Fruit fly (Drosophila melanogaster): ENCODE data around the gene CG11722.

CG11722 gene

DNA sequence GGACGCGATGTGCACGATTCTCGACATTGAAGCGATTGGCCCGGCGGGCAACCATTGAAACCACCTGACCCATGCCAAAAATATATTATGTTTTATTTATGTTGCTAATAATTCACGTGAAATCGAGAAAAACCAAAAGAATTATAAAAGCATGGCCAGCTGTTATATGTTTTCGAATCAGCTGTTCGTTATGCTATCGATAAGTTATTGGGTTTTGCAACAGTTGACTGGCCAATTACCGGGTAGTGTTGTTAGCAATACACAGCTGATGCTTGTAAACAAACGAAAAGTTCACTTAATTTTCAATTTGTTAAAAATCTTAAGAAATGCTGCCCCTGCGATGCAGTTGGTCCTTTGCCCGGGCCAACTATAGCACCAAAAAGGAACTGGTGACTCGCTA, at the start of gene CG11722, which contains the start of gene mtTFB2:
CG11722 (minus strand) TSS at position 200 of the 400 bp plus-strand sequence.
mtTFB2 (plus strand) TSS at position 232 of the 400 bp plus-strand sequence.
- TF ChIP-seq Sin3A (optimal IDR thresholded peaks at IDR 0.05) (no peak), ttk (optimal IDR thresholded peaks at IDR 0.05) (no peak), Myc (optimal IDR thresholded peaks at IDR 0.05) (no peak), insv (optimal IDR thresholded peaks at IDR 0.05) (no peak), psq (optimal IDR thresholded peaks at IDR 0.05) (no peak), h (optimal IDR thresholded peaks at IDR 0.05) (no peak)

DNA sequence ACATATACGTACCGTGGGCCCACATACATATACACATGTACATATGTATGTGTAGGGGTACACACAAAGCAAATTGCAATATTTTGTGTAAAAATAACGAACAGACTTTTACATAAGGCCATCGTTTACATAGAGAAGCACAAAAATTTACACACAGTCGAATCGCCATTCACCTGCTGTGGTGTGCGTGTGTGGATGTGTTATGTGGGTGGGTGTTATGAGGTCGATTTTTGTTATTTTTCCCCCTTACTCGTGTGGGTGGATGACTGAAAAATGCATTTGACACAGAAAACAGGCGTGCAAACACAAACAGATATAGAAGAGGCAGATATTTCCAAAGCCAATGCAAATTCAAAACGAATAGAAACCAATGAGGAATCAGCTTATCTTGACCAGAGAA, 49.7 kb upstream of the CG11722 start:
- TF ChIP-seq ttk (optimal IDR thresholded peaks at IDR 0.05) (no peak), h (optimal IDR thresholded peaks at IDR 0.05) (no peak), insv (optimal IDR thresholded peaks at IDR 0.05) (no peak), Sin3A (optimal IDR thresholded peaks at IDR 0.05) (no peak), psq (optimal IDR thresholded peaks at IDR 0.05) (no peak), Myc (optimal IDR thresholded peaks at IDR 0.05) (no peak)

DNA sequence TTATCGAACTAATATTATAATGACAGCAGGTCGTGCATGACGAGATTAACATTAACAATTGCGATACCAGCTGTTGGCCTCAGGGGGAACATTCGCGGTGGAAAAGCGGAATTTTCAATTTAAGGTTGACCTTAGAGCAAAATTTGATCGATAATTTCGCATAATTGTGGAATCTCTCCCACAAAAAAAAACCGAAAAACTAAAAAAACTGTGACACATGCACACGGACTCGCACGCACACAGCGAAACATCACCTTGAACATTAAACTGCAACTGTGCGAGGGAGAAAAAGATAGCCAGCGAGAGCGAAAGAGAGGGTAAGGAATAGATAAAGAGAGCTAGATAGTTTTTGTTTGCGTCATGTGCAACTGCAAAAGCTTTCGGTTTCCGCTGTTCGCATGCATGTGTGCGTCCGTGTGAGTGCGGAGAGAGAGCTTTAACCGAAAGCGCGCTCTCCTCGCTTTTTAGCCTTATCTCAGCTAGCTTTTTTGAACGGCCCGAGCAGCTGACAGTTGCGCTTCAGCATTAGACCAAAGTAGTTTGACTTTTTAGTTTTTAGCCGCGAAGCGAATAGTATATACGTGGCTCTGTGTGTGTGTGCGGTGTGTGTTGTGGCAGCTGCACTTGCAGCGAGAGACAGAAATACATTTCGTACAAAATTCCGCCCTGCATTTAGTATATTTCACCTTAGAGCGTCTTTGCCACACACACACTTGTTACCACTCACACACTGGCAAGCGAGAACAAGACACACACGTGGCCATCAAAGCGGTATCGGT, 48.1 kb upstream of the CG11722 start:
- TF ChIP-seq h (optimal IDR thresholded peaks at IDR 0.05) (no peak), insv (optimal IDR thresholded peaks at IDR 0.05) (no peak), Myc (optimal IDR thresholded peaks at IDR 0.05) (no peak), psq (optimal IDR thresholded peaks at IDR 0.05) (no peak), ttk (optimal IDR thresholded peaks at IDR 0.05) (no peak), Sin3A (optimal IDR thresholded peaks at IDR 0.05) (no peak)

DNA sequence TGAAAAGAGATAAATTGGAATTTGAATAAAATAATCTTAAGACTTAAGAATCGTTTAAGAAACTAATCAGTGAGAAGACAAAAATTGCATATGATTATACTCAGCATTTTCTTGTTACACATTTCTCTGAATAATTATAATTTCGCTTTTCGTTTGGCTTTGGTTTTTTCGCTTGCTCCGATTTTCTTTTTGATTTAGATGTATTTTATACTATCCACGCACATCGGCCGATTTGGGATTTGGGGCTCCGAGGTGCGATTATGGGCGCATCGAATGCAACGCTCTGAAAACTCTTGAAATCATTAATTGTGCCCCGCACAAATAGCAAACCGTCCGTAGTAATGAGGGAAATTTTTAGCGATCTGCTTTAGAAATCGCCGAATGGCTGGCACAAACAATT, 46.2 kb upstream of the CG11722 start:
- TF ChIP-seq insv (optimal IDR thresholded peaks at IDR 0.05): no peak
- no peak for TF ChIP-seq Sin3A (optimal IDR thresholded peaks at IDR 0.05)
- TF ChIP-seq ttk (optimal IDR thresholded peaks at IDR 0.05): no peak
- no peak for TF ChIP-seq Myc (optimal IDR thresholded peaks at IDR 0.05)
- TF ChIP-seq psq (optimal IDR thresholded peaks at IDR 0.05): no peak
- no peak for TF ChIP-seq h (optimal IDR thresholded peaks at IDR 0.05)

DNA sequence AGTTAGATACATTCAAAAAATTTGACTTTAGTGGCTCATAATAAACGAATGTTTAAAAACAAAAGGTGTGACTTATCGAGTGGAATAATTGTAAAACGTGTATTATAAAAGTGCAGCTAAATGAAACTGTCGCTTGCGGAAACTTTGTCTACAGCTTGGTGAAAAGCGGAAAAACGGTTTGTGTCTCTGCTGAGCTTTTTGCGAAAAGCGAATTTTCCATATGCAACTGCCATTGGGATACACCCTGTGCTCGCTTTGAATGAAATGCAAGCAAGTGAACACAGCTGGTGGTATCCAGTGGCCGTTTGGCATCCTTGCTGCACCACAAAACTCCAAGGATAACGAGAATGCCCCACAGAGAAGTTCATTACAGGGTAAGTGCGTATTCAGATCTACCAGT, 45.6 kb upstream of the CG11722 start:
- no peak for TF ChIP-seq h (optimal IDR thresholded peaks at IDR 0.05)
- no peak for TF ChIP-seq Myc (optimal IDR thresholded peaks at IDR 0.05)
- no peak for TF ChIP-seq ttk (optimal IDR thresholded peaks at IDR 0.05)
- no peak for TF ChIP-seq psq (optimal IDR thresholded peaks at IDR 0.05)
- no peak for TF ChIP-seq insv (optimal IDR thresholded peaks at IDR 0.05)
- no peak for TF ChIP-seq Sin3A (optimal IDR thresholded peaks at IDR 0.05)

DNA sequence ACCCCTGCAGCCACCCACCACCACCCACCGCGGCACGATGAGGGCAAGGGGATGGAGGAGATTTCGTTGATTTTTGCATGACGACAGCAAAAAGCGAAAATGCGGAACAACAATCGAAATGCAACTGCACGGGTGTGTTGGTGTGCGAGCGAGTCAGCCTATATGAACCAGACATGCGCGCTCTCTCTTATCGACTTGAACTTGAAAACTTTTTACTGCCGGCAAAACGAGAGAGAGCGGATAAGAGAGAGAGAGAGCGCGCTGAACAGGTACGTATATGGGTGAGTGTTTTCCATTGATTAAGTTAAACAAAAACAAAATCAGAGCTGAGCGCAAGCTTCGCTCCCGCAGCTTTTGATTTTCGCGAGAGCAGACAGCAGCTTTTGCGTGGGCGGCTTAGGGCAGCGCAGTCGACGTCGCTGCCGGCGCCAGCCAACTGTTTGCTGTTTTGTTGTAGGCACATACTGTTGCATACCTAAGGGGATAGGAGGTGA, 43.9 kb upstream of the CG11722 start:
- TF ChIP-seq ttk (optimal IDR thresholded peaks at IDR 0.05) (no peak), Sin3A (optimal IDR thresholded peaks at IDR 0.05) (no peak), insv (optimal IDR thresholded peaks at IDR 0.05) (no peak), psq (optimal IDR thresholded peaks at IDR 0.05) (no peak), h (optimal IDR thresholded peaks at IDR 0.05) (no peak), Myc (optimal IDR thresholded peaks at IDR 0.05) (no peak)

DNA sequence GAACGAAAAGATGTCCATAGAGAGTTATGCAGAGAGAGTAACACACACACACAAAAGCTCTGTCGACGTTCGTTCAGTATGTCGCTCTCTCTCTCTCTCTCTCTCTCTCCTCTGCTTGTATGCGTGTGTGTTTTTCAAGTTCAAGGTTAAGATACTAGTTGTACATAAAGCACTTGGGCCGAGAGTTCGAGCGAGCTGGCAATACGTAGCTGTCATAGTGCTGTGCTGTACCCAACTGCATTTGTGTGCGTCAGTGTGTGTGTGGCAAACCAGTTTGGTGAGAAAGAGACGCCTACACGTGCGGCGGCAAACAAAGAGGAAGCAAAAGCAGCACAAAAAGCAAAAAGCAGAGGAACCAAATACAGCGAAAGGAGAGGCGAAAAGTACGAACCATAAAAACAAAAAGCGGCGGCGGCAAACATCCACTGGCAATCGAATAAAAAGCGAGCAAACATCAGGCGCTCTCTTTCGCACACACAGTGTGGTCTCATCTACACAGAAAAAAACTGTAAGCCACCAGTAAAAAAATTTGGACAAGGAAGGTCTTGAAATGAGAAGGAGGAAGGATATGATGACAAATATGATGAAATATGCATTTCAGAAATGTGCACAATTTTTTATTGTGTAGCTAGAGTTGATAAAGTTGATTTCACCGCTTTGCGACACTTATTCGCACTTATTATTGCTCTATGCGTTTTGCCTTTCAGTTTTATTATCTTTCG, 42.0 kb upstream of the CG11722 start:
- TF ChIP-seq insv (optimal IDR thresholded peaks at IDR 0.05): no peak
- no peak for TF ChIP-seq ttk (optimal IDR thresholded peaks at IDR 0.05)
- no peak for TF ChIP-seq h (optimal IDR thresholded peaks at IDR 0.05)
- TF ChIP-seq Myc (optimal IDR thresholded peaks at IDR 0.05): no peak
- TF ChIP-seq Sin3A (optimal IDR thresholded peaks at IDR 0.05): no peak
- TF ChIP-seq psq (optimal IDR thresholded peaks at IDR 0.05): no peak

DNA sequence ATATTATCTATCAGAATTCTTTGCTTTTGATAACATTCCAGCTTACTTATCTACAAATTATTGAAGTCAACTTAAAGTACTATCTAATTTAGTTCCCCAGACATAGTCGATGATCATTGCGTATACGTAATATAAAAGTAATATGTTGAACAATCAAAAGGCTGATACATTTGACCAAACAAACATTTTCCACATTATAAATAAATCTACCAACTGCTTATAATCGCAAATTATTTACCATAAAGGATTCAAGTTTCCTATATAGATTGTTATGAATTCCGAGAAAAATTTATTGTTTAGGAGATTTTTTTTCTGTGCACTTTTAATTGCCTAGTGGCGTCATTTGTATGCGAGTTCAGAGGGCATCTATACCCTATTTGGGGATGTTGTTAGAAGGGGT, 41.3 kb upstream of the CG11722 start:
- TF ChIP-seq insv (optimal IDR thresholded peaks at IDR 0.05) (no peak), h (optimal IDR thresholded peaks at IDR 0.05) (no peak)

DNA sequence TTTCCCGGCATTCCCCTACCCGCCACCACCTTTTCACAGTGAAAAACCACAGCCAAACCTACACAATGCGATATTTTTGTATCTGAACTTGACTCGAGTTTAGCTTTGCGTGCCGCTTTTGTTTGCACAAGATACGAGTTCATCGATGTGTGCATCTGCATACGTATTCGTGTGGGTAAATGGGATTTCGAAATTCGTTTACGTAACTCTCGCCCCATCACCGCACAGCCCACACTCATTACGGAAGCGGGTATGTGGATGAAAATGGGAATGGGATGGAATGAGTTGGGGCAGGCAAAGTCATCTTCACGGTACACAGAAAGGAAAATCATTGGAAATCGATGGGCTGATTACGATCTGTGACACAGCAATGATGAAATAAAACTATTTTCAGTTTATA, 40.9 kb upstream of the CG11722 start:
- TF ChIP-seq insv (optimal IDR thresholded peaks at IDR 0.05) (no peak), Myc (optimal IDR thresholded peaks at IDR 0.05) (no peak), h (optimal IDR thresholded peaks at IDR 0.05) (no peak), psq (optimal IDR thresholded peaks at IDR 0.05) (no peak), ttk (optimal IDR thresholded peaks at IDR 0.05) (no peak), Sin3A (optimal IDR thresholded peaks at IDR 0.05) (no peak)

DNA sequence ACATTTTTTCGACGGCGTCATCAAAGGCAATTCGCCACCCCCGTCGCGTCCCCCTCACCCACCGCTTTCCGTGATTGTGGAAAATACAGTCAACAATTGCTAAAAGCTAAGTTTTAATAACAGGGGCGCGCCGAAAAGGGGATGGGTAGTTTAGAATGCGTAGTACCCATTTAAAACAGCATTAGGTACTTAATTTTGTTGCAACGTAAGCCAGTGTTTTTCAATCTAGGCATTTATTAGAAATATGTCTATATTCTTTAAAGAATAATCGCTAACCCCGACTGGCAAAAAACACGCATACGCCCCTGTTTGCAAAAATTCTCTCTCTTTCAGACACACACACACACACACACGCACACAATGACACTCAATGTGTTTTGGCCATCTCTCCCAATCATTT, 39.6 kb upstream of the CG11722 start:
- TF ChIP-seq Myc (optimal IDR thresholded peaks at IDR 0.05): no peak
- TF ChIP-seq h (optimal IDR thresholded peaks at IDR 0.05): no peak
- no peak for TF ChIP-seq Sin3A (optimal IDR thresholded peaks at IDR 0.05)
- no peak for TF ChIP-seq psq (optimal IDR thresholded peaks at IDR 0.05)
- no peak for TF ChIP-seq insv (optimal IDR thresholded peaks at IDR 0.05)

DNA sequence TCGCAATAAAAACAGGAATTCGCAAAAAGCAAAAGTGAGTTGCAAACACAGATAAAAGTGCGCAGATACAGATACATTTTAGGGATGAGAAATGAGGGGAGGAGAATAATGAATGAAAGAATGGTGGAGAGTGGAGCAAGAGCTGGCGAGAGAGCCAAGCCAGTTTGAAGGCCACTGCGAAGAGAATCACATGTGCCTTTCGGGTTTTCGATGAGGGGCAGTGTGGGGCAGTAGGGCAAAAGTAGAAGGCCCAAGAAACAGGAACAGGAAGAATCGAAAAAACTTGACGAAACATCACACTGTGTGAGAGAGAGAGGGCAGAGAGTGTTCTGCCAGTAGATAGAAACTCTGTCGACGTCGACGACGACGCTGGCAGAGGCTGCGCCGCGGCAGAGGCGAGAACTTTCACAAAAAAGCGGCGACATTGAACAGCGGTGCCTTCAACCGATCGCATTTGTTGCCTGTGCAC, 38.9 kb upstream of the CG11722 start:
- TF ChIP-seq psq (optimal IDR thresholded peaks at IDR 0.05) (no peak), ttk (optimal IDR thresholded peaks at IDR 0.05) (no peak), Sin3A (optimal IDR thresholded peaks at IDR 0.05) (no peak), Myc (optimal IDR thresholded peaks at IDR 0.05) (no peak), h (optimal IDR thresholded peaks at IDR 0.05) (no peak)

DNA sequence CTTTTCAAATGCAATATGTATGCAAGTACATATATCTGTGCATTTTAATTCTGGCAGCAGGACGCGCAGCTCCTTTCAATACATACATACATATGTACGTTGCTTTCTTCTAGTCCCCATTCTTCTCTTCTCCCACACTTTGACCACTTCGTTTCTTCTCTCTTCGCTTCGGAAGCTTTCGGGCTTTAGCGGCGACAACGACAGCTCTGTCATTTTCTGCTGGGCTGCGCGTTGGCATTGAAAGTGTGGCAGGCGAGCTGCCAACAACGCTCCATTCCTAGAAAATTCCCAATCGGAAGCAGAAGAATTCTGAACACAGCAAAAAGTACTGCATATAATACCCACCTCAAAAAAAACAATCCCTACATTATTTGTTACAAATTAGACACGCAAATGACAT, 37.7 kb upstream of the CG11722 start:
- TF ChIP-seq Myc (optimal IDR thresholded peaks at IDR 0.05): no peak
- TF ChIP-seq psq (optimal IDR thresholded peaks at IDR 0.05): no peak
- no peak for TF ChIP-seq ttk (optimal IDR thresholded peaks at IDR 0.05)
- TF ChIP-seq insv (optimal IDR thresholded peaks at IDR 0.05): no peak
- TF ChIP-seq h (optimal IDR thresholded peaks at IDR 0.05): no peak
- no peak for TF ChIP-seq Sin3A (optimal IDR thresholded peaks at IDR 0.05)

Measured in Kc167 (cell line).